Fruit fly (Drosophila melanogaster) whole organism, embryonic: ENCODE data around the gene CG17855.
A peak's percentile ranks its signal among the peaks of the same experiment; 100 is the strongest.

Experiments used
- Blimp-1 ChIP-seq: fragments of 200-800 bp; sonication (Bioruptor generic); optimal IDR thresholded peaks from 3 replicates; lab custom pipeline; 2018; ENCODE audit warnings: missing biosample characterization, missing genetic modification characterization, mild to moderate bottlenecking, moderate library complexity, missing genetic modification reagents
- CG10959 ChIP-seq: fragments of 200-800 bp; sonication (Bioruptor generic); IDR thresholded peaks from 2 replicates; pipeline ENCODE4 v1.3.6; 2022; ENCODE audit warnings: missing biosample characterization, missing genetic modification characterization
- CG14014 ChIP-seq: fragments of 200-800 bp; sonication (Bioruptor generic); IDR thresholded peaks from 2 replicates; pipeline ENCODE4 v1.3.6; 2022; ENCODE audit warnings: missing biosample characterization, missing genetic modification characterization
- CG30020 ChIP-seq: fragments of 200-800 bp; optimal IDR thresholded peaks from 2 replicates; lab custom pipeline; 2019; ENCODE audit warnings: missing biosample characterization, mild to moderate bottlenecking, missing genetic modification characterization, moderate library complexity
- Dip3 ChIP-seq: fragments of 200-800 bp; sonication (Bioruptor generic); optimal IDR thresholded peaks from 3 replicates; lab custom pipeline; 2016; ENCODE audit warnings: missing biosample characterization, missing genetic modification characterization
- Hey ChIP-seq: fragments of 200-800 bp; sonication (Bioruptor generic); optimal IDR thresholded peaks from 3 replicates; lab custom pipeline; 2018; ENCODE audit warnings: missing biosample characterization, mild to moderate bottlenecking, missing genetic modification characterization
- Oli ChIP-seq: fragments of 200-800 bp; sonication (Bioruptor generic); optimal IDR thresholded peaks from 2 replicates; lab custom pipeline; 2018; ENCODE audit warnings: missing biosample characterization, mild to moderate bottlenecking, missing genetic modification characterization, moderate library complexity
- ac ChIP-seq: fragments of 200-800 bp; sonication (Bioruptor generic); optimal IDR thresholded peaks from 3 replicates; lab custom pipeline; 2017; ENCODE audit warnings: missing biosample characterization, mild to moderate bottlenecking, missing genetic modification characterization
- exex ChIP-seq: fragments of 200-800 bp; sonication (Bioruptor generic); optimal IDR thresholded peaks from 4 replicates; lab custom pipeline; 2018; ENCODE audit warnings: missing biosample characterization, mild to moderate bottlenecking, missing genetic modification characterization, moderate library complexity
- gsb ChIP-seq: fragments of 200-800 bp; sonication (Bioruptor generic); IDR thresholded peaks from 2 replicates; pipeline ENCODE4 v1.3.6; 2022; ENCODE audit warnings: missing biosample characterization, missing genetic modification characterization

- TF ChIP-seq exex (tag; lab: Kevin White, UChicago) (peak; percentile 5), gsb (GFP tag; lab: Robert Waterston, UW) (peak; percentile 41; the same call in 1 of the 2 replicates), Blimp-1 (peak; percentile 68), CG30020 (no peak), CG10959 (no peak), Oli (peak; percentile 86), ac (GFP tag; lab: Kevin White, UChicago) (no peak), Dip3 (no peak), Hey (no peak), CG14014 (GFP tag; lab: Robert Waterston, UW) (peak; percentile 77)
These were observed 37.4 kb upstream of the CG17855 start for dm6 chr2L:9502786-9503443.
